Worm (Caenorhabditis elegans) whole organism, midembryonic: Measurements from ENCODE around the gene fipr-29.

ENCODE experiments used
- T22C8.4 ChIP-seq: fragments of 200-800 bp; sonication (Bioruptor generic); IDR thresholded peaks from 2 replicates; pipeline ENCODE4 v1.3.6; 2022; ENCODE audit warnings: missing genetic modification characterization, missing compliant biosample characterization
- cog-1 ChIP-seq: sonication (generic microtip); optimal IDR thresholded peaks from 2 replicates; lab custom pipeline; 2016; ENCODE audit warnings: missing genetic modification characterization, missing compliant biosample characterization
- flt-1 ChIP-seq: fragments of 200-800 bp; sonication (Bioruptor generic); IDR thresholded peaks from 2 replicates; pipeline ENCODE4 v1.3.6; 2022; ENCODE audit warnings: missing genetic modification characterization, missing compliant biosample characterization
- klf-2 ChIP-seq: fragments of 200-800 bp; sonication (Bioruptor generic); conservative IDR thresholded peaks from 2 replicates; pipeline ENCODE4 v1.3.6; 2022; ENCODE audit warnings: missing genetic modification reagents, missing genetic modification characterization, missing compliant biosample characterization
- med-1 ChIP-seq: sonication (generic microtip); optimal IDR thresholded peaks from 2 replicates; lab custom pipeline; 2017; ENCODE audit warnings: missing genetic modification characterization, mild to moderate bottlenecking, missing compliant biosample characterization, antibody characterized with exemption, missing genetic modification reagents; ENCODE audit not compliant: insufficient read depth
- ref-1 ChIP-seq: fragments of 200-800 bp; sonication (Bioruptor generic); conservative IDR thresholded peaks from 2 replicates; pipeline ENCODE4 v1.3.6; 2022; ENCODE audit warnings: missing genetic modification reagents, missing genetic modification characterization, missing compliant biosample characterization
- tab-1 ChIP-seq: fragments of 200-800 bp; sonication (Bioruptor generic); IDR thresholded peaks from 2 replicates; pipeline ENCODE4 v1.3.6; 2022; ENCODE audit warnings: missing genetic modification characterization, missing compliant biosample characterization
- ztf-23 ChIP-seq: fragments of 200-800 bp; sonication (Bioruptor generic); IDR thresholded peaks from 2 replicates; pipeline ENCODE4 v1.3.6; 2022; ENCODE audit warnings: missing genetic modification reagents, missing genetic modification characterization, missing compliant biosample characterization
- ztf-29 ChIP-seq: fragments of 200-800 bp; sonication (Bioruptor generic); IDR thresholded peaks from 2 replicates; pipeline ENCODE4 v1.3.6; 2022; ENCODE audit warnings: missing genetic modification reagents, missing genetic modification characterization, missing compliant biosample characterization

DNA sequence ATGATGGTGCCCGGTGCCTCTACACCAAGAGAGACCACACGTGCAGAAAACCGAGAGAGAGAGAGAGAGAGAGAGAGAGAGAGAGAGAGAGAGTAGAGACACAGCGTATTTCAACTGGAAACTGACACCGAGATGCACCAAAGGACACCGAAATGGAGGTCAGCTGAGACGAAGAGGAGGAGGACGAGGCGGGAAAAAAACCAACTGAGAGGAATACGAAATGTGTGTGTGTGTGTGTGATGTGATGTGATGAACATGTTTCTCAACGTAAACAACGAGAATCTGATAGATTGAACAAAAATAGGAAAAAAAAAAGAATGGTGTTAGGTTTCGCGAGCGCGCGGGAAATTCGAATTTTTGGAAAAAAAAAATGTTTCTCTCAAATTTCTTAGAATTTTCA lies 22.8 kb downstream of the fipr-29 start:
- TF ChIP-seq tab-1 (GFP tag; lab: Robert Waterston, UW) (no peak), med-1 (GFP tag; lab: Kevin White, UChicago) (no peak), cog-1 (tag; lab: Kevin White, UChicago) (no peak), ztf-29 (no peak), flt-1 (GFP tag; lab: Robert Waterston, UW) (no peak), ref-1 (no peak), T22C8.4 (no peak), ztf-23 (no peak), klf-2 (GFP tag; lab: Robert Waterston, UW) (no peak)
